Worm (Caenorhabditis elegans) whole organism, young adult: ENCODE data around the gene Y57G11C.5.

ENCODE experiments used
- F10E7.11 ChIP-seq: sonication (generic microtip); optimal IDR thresholded peaks from 2 replicates; lab custom pipeline; 2017; ENCODE audit warnings: mild to moderate bottlenecking, missing genetic modification characterization, moderate library complexity, missing compliant biosample characterization
- T07F8.4 ChIP-seq: sonication (generic microtip); optimal IDR thresholded peaks from 2 replicates; lab custom pipeline; 2016; ENCODE audit warnings: mild to moderate bottlenecking, missing genetic modification characterization, moderate library complexity, missing compliant biosample characterization
- ama-1 ChIP-seq, 3 experiments: fragments of 150-350 bp in 1 of 3; sonication (generic microtip) in 2 of 3; optimal IDR thresholded peaks; 2 replicates each; lab custom pipeline; 2014 to 2018; ENCODE audit warnings: missing biosample characterization in 2 of 3, missing genetic modification characterization in 2 of 3, missing genetic modification reagents in 2 of 3
- cebp-2 ChIP-seq: fragments of 200-800 bp; sonication (Bioruptor generic); IDR thresholded peaks from 2 replicates; pipeline ENCODE4 v1.3.6; 2022; ENCODE audit warnings: missing genetic modification characterization, missing compliant biosample characterization
- hsf-1 ChIP-seq: fragments of 200-800 bp; sonication (Bioruptor generic); IDR thresholded peaks from 2 replicates; pipeline ENCODE4 v1.3.6; 2022; ENCODE audit warnings: missing genetic modification reagents, missing genetic modification characterization, missing compliant biosample characterization
- lir-1 ChIP-seq: fragments of 200-800 bp; sonication (Bioruptor generic); conservative IDR thresholded peaks from 2 replicates; pipeline ENCODE4 v1.3.6; 2022; ENCODE audit warnings: missing genetic modification reagents, missing genetic modification characterization, missing compliant biosample characterization

DNA sequence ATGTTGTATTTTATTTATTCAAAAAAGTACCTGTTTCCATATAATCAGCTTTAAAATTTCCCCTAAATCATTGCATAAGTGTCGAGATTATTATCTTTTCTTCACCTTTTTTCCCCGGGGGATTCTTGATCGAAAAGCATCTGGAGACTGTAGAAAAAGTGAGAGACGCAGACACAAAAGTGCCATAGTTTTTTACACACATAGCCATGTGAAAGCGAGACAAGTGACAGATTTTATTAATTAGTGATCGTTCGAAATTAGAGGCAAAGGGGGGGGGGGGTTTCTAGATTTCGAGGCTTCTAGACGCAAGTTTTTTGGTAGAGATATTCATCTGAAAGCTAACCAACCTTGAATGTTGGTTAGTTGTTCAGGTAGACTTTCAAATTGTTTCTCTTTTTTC lies 36.0 kb downstream of the Y57G11C.5 start:
- no peak for TF ChIP-seq hsf-1 (GFP tag; lab: Robert Waterston, UW)
- TF ChIP-seq ama-1 (optimal IDR thresholded peaks at IDR 0.05; lab: Kevin White, UChicago), result no peak
- no peak for TF ChIP-seq ama-1 (GFP tag; optimal IDR thresholded peaks at IDR 0.05; lab: Kevin White, UChicago)
- no peak for TF ChIP-seq cebp-2 (GFP tag; lab: Robert Waterston, UW)
- TF ChIP-seq T07F8.4 (tag; lab: Kevin White, UChicago), result no peak
- no peak for TF ChIP-seq F10E7.11 (tag; lab: Kevin White, UChicago)
- TF ChIP-seq lir-1 (GFP tag; lab: Robert Waterston, UW), result no peak
